Worm (Caenorhabditis elegans) whole organism, midembryonic: ENCODE results near the gene tag-293.

ENCODE experiments used
- klf-2 ChIP-seq: fragments of 200-800 bp; sonication (Bioruptor generic); conservative IDR thresholded peaks from 2 replicates; pipeline ENCODE4 v1.3.6; 2022; ENCODE audit warnings: missing genetic modification reagents, missing genetic modification characterization, missing compliant biosample characterization
- ref-1 ChIP-seq: fragments of 200-800 bp; sonication (Bioruptor generic); conservative IDR thresholded peaks from 2 replicates; pipeline ENCODE4 v1.3.6; 2022; ENCODE audit warnings: missing genetic modification reagents, missing genetic modification characterization, missing compliant biosample characterization
- ztf-23 ChIP-seq: fragments of 200-800 bp; sonication (Bioruptor generic); IDR thresholded peaks from 2 replicates; pipeline ENCODE4 v1.3.6; 2022; ENCODE audit warnings: missing genetic modification reagents, missing genetic modification characterization, missing compliant biosample characterization
- ztf-29 ChIP-seq: fragments of 200-800 bp; sonication (Bioruptor generic); IDR thresholded peaks from 2 replicates; pipeline ENCODE4 v1.3.6; 2022; ENCODE audit warnings: missing genetic modification reagents, missing genetic modification characterization, missing compliant biosample characterization

DNA sequence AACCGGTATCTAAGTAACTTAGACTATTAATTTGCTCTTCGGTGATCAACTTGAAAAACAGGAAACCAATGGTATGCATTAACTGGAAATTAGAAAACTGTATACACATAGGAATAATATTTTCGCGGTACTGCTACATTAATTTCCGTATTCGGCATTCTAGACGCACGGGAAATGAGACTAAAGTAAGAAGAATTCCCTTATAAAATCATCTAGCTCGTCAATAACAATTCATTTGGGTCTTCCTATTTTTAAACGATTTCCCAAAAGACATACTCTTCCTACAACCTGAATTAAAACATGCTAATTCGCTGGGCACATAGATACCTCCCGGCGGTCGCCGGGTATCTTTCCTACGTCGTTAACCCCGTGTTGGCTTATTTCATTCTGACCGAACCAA, 47.0 kb upstream of the tag-293 start, which contains the start of gene srj-13:
- TF ChIP-seq ref-1 (GFP tag; lab: Robert Waterston, UW) (no peak), ztf-23 (GFP tag; lab: Robert Waterston, UW) (no peak), ztf-29 (GFP tag; lab: Robert Waterston, UW) (no peak), klf-2 (GFP tag; lab: Robert Waterston, UW) (no peak)
